Worm (Caenorhabditis elegans) whole organism, early embryonic: ENCODE results near the gene Y22D7AR.7.

Experiments used
- B0310.2 ChIP-seq: sonication (generic microtip); optimal IDR thresholded peaks from 2 replicates; lab custom pipeline; 2016; ENCODE audit warnings: mild to moderate bottlenecking, missing genetic modification characterization, missing compliant biosample characterization
- F13C5.2 ChIP-seq: sonication (generic microtip); optimal IDR thresholded peaks from 2 replicates; lab custom pipeline; 2017; ENCODE audit warnings: mild to moderate bottlenecking, missing genetic modification characterization, inconsistent platforms, missing compliant biosample characterization
- ama-1 ChIP-seq: fragments of 150-350 bp; optimal IDR thresholded peaks from 2 replicates; lab custom pipeline; 2014
- ceh-36 ChIP-seq: sonication (generic microtip); optimal IDR thresholded peaks from 2 replicates; lab custom pipeline; 2016; ENCODE audit warnings: missing genetic modification characterization, inconsistent platforms, missing compliant biosample characterization
- flt-1 ChIP-seq: fragments of 200-800 bp; sonication (Bioruptor generic); IDR thresholded peaks from 2 replicates; pipeline ENCODE4 v1.3.6; 2022; ENCODE audit warnings: missing genetic modification characterization, missing compliant biosample characterization
- hnd-1 ChIP-seq: sonication (generic microtip); optimal IDR thresholded peaks from 2 replicates; lab custom pipeline; 2016; ENCODE audit warnings: missing genetic modification characterization, missing compliant biosample characterization
- scrt-1 ChIP-seq: fragments of 200-800 bp; sonication (Bioruptor generic); IDR thresholded peaks from 2 replicates; pipeline ENCODE4 v1.3.6; 2022; ENCODE audit warnings: missing genetic modification characterization, missing compliant biosample characterization
- tbx-11 ChIP-seq: fragments of 200-800 bp; sonication (Bioruptor generic); IDR thresholded peaks from 2 replicates; pipeline ENCODE4 v1.3.6; 2022; ENCODE audit warnings: missing genetic modification characterization, missing compliant biosample characterization
- tbx-37 ChIP-seq: fragments of 200-800 bp; sonication (Bioruptor generic); conservative IDR thresholded peaks from 2 replicates; pipeline ENCODE4 v1.3.6; 2022; ENCODE audit warnings: missing genetic modification reagents, missing genetic modification characterization, missing compliant biosample characterization
- tra-4 ChIP-seq: sonication (generic microtip); optimal IDR thresholded peaks from 2 replicates; lab custom pipeline; 2017; ENCODE audit warnings: missing genetic modification characterization, missing compliant biosample characterization

ce11 chrIII:1695006-1695405 is 7.1 kb upstream of the Y22D7AR.7 start, which contains the start of gene srd-64:
- no peak for TF ChIP-seq tbx-37 (GFP tag; lab: Robert Waterston, UW)
- TF ChIP-seq scrt-1 (GFP tag; lab: Robert Waterston, UW): no peak
- no peak for TF ChIP-seq tra-4
- TF ChIP-seq ceh-36: no peak
- no peak for TF ChIP-seq tbx-11 (GFP tag; lab: Robert Waterston, UW)
- no peak for TF ChIP-seq B0310.2
- no peak for TF ChIP-seq ama-1 (lab: Kevin White, UChicago)
- no peak for TF ChIP-seq F13C5.2 (tag; lab: Kevin White, UChicago)
- no peak for TF ChIP-seq hnd-1 (tag; lab: Kevin White, UChicago)
- TF ChIP-seq flt-1 (GFP tag; lab: Robert Waterston, UW): no peak
